Worm (Caenorhabditis elegans): Measurements from ENCODE around the gene Y57G11C.8.

- no peak for TF ChIP-seq him-1 (tag; optimal IDR thresholded peaks at IDR 0.05)
- TF ChIP-seq W03F9.2 (tag; optimal IDR thresholded peaks at IDR 0.05): no peak
Measured at ce11 chrIV:14757786-14758185, 23.9 kb upstream of the Y57G11C.8 start.

All from whole organism, L4/young adult.